Worm (Caenorhabditis elegans): Measurements from ENCODE around the gene spl-2.

The spl-2 gene

ce11 chrV:9094976-9095375 is 51.7 kb downstream of the spl-2 start:
- TF ChIP-seq R02D3.7 (tag; optimal IDR thresholded peaks at IDR 0.05) (no peak), lsy-2 (tag; optimal IDR thresholded peaks at IDR 0.05) (peak in 1 of 2 experiments; percentile 5), ztf-11 (tag; optimal IDR thresholded peaks at IDR 0.05) (no peak), mbf-1 (tag; optimal IDR thresholded peaks at IDR 0.05) (no peak), nhr-129 (tag; optimal IDR thresholded peaks at IDR 0.05) (no peak), crh-2 (tag; optimal IDR thresholded peaks at IDR 0.05) (peak; percentile 13), nhr-21 (tag; optimal IDR thresholded peaks at IDR 0.05) (no peak), C34F6.9 (tag; optimal IDR thresholded peaks at IDR 0.05) (peak; percentile 20), sma-9 (GFP tag; optimal IDR thresholded peaks at IDR 0.05) (peak; percentile 43), sma-9 (tag; optimal IDR thresholded peaks at IDR 0.05) (no peak)

Measured in whole organism, L2 larva.